Fruit fly (Drosophila melanogaster) whole organism, wandering third instar larva: ENCODE data around the gene CG42635.

Experiments used
- Abd-B ChIP-seq: fragments of >200 bp; optimal IDR thresholded peaks from 2 replicates; lab custom pipeline; 2017; ENCODE audit warnings: missing biosample characterization, missing genetic modification characterization
- CG9705 ChIP-seq: fragments of 200-800 bp; sonication (Bioruptor generic); optimal IDR thresholded peaks from 2 replicates; lab custom pipeline; 2018; ENCODE audit warnings: missing biosample characterization, mild to moderate bottlenecking, missing genetic modification characterization
- Dif ChIP-seq: fragments of 200-275, 200-300 bp; sonication (Bioruptor generic); optimal IDR thresholded peaks from 2 replicates; lab custom pipeline; 2018; ENCODE audit warnings: missing biosample characterization, missing genetic modification characterization; ENCODE audit not compliant: partially characterized antibody
- GATAd ChIP-seq: sonication (Bioruptor generic); optimal IDR thresholded peaks from 2 replicates; lab custom pipeline; 2016; ENCODE audit warnings: missing biosample characterization, missing genetic modification characterization
- HLH106 ChIP-seq: fragments of 200-800 bp; optimal IDR thresholded peaks from 3 replicates; lab custom pipeline; 2019; ENCODE audit warnings: missing biosample characterization, mild to moderate bottlenecking, missing genetic modification characterization, moderate library complexity
- Hr78 ChIP-seq: fragments of >200 bp; optimal IDR thresholded peaks from 2 replicates; lab custom pipeline; 2017; ENCODE audit warnings: missing biosample characterization, missing genetic modification characterization
- Mio ChIP-seq: sonication (Bioruptor generic); optimal IDR thresholded peaks from 2 replicates; lab custom pipeline; 2016; ENCODE audit warnings: missing biosample characterization, missing genetic modification characterization
- Myc ChIP-seq: fragments of >200 bp; optimal IDR thresholded peaks from 2 replicates; lab custom pipeline; 2017
- N ChIP-seq: fragments of >200 bp; optimal IDR thresholded peaks from 2 replicates; lab custom pipeline; 2018; ENCODE audit warnings: missing biosample characterization, missing external identifiers, missing genetic modification characterization
- brk ChIP-seq: fragments of 200-800 bp; sonication (Bioruptor generic); optimal IDR thresholded peaks from 2 replicates; lab custom pipeline; 2016; ENCODE audit warnings: missing biosample characterization, mild to moderate bottlenecking, missing genetic modification characterization
- ey ChIP-seq: fragments of 200-800 bp; sonication (Bioruptor generic); optimal IDR thresholded peaks from 2 replicates; lab custom pipeline; 2016; ENCODE audit warnings: missing biosample characterization, missing genetic modification characterization
- foxo ChIP-seq, 2 experiments: fragments of 200-800 bp; sonication (Bioruptor generic); optimal IDR thresholded peaks; 2 replicates in 1 of 2; 3 replicates in 1 of 2; lab custom pipeline; 2016 to 2017; ENCODE audit warnings: missing biosample characterization in 2 of 2, missing genetic modification characterization in 2 of 2
- fru ChIP-seq: fragments of 200-800 bp; sonication (Bioruptor generic); optimal IDR thresholded peaks from 3 replicates; lab custom pipeline; 2016; ENCODE audit warnings: missing biosample characterization, mild to moderate bottlenecking, missing genetic modification characterization
- jim ChIP-seq: fragments of 175-275, 200-325 bp; sonication (Bioruptor generic); optimal IDR thresholded peaks from 2 replicates; lab custom pipeline; 2016; ENCODE audit warnings: missing biosample characterization, mild to moderate bottlenecking, missing genetic modification characterization
- lola ChIP-seq: fragments of >200 bp; optimal IDR thresholded peaks from 2 replicates; lab custom pipeline; 2017; ENCODE audit warnings: missing biosample characterization, missing genetic modification characterization
- psq ChIP-seq: fragments of 200-800 bp; sonication (Bioruptor generic); optimal IDR thresholded peaks from 3 replicates; lab custom pipeline; 2017; ENCODE audit warnings: missing biosample characterization, mild to moderate bottlenecking, missing genetic modification characterization, moderate library complexity
- sage ChIP-seq: fragments of 200-800 bp; sonication (Bioruptor generic); optimal IDR thresholded peaks from 2 replicates; lab custom pipeline; 2016; ENCODE audit warnings: missing biosample characterization, mild to moderate bottlenecking, missing genetic modification characterization
- sv ChIP-seq: fragments of 200-800 bp; sonication (Bioruptor generic); optimal IDR thresholded peaks from 3 replicates; lab custom pipeline; 2016; ENCODE audit warnings: missing biosample characterization, missing genetic modification characterization
- usp ChIP-seq: fragments of >200 bp; optimal IDR thresholded peaks from 2 replicates; lab custom pipeline; 2017; ENCODE audit warnings: missing biosample characterization, missing genetic modification characterization
- woc ChIP-seq: sonication (Bioruptor generic); optimal IDR thresholded peaks from 2 replicates; lab custom pipeline; 2016; ENCODE audit warnings: missing biosample characterization, mild to moderate bottlenecking, missing genetic modification characterization

CG42635 gene

DNA sequence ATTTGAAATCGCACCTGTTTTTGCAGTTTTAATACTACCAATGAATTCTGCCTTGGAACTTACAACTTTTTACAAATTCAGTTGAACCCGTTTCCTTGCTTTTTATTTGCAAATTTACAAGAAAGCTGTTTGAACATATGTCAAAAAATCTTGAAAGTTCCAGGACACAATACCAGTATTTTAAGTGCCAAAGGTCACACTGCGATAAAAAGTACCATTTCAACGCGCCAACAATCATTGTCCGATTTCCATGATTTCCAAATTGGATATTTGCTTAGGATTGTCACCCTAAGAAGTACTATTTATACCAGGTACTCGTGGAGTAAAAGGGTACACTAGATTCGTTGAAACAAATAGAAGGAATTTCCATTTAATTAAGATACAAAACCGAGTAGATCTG is 3.6 kb downstream of the CG42635 start, which contains the start of gene elfless:
Gene elfless, minus strand, starts transcription at position 101 of the 400 bp plus-strand sequence.
- TF ChIP-seq Myc: no peak
- TF ChIP-seq, all 38 proteins: peak for 0

dm6 chr2L:18012168-18012567 is 4.4 kb downstream of the CG42635 start, which contains the start of gene rdo:
Gene rdo (plus strand): TSS chr2L:18012380.
- no peak for TF ChIP-seq ey (GFP tag; lab: Kevin White, UChicago)
- no peak for TF ChIP-seq HLH106 (tag; lab: Kevin White, UChicago)

DNA sequence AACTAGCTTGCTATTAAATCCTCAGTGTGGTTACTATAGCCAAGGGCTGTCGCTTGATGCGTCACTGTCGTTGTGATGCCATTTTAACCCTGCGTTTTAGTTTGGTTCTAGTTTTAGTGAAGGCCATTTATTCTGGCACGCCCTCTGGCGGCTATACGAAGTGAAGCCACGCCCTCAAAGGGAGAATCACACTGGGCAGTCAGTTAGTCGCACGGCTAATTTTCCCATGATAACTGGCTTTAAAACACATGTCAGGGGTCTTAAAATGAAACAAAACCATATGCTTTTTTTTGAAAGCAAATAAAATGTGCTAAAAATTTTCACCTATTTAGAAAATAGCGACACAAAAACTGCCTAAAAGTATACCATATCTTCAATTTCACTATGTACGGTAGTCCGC is 25.0 kb downstream of the CG42635 start:
- TF ChIP-seq jim (GFP tag; lab: Kevin White, UChicago) (no peak), brk (no peak), lola (no peak), sage (no peak), sv (GFP tag; lab: Kevin White, UChicago) (no peak), CG9705 (no peak), fru (GFP tag; lab: Kevin White, UChicago) (no peak), usp (GFP tag; lab: Kevin White, UChicago) (no peak), Hr78 (GFP tag; lab: Kevin White, UChicago) (no peak), Mio (no peak), Dif (GFP tag; lab: Kevin White, UChicago) (no peak), woc (GFP tag; lab: Kevin White, UChicago) (no peak), foxo (GFP tag; optimal IDR thresholded peaks at IDR 0.05; lab: Kevin White, UChicago) (no peak), N (GFP tag; lab: Kevin White, UChicago) (no peak), Abd-B (no peak), GATAd (GFP tag; lab: Kevin White, UChicago) (no peak), ey (GFP tag; lab: Kevin White, UChicago) (no peak), psq (GFP tag; lab: Kevin White, UChicago) (no peak)
